Fruit fly (Drosophila melanogaster): ENCODE measurements around the gene sty.

The sty gene

DNA sequence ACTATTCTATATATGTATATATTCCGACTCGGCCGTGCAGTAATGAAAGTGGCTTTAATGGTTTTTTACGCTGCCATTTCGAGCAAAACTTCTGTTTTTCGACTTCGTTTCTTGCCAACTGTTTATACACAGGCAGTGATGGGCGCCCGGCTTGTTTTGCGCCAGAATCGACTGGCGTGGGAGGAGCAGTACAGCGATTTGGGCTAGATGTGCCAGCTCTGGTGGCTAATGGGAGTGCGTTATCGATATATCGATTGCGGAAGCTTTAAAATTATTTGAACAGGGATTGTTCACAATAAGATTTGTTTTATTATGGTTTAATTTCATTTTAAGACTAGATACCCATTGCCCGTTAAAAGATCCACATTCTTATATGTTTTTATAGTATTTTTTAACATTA, 46.4 kb upstream of the sty start, which contains the start of gene CG14971 (continued):
- TF ChIP-seq Six4 (GFP tag; optimal IDR thresholded peaks at IDR 0.05) (no peak), CG14860 (GFP tag; IDR thresholded peaks at IDR 0.05; ENCODE audit: partially characterized antibody) (peak; percentile 81), CG10431 (GFP tag; optimal IDR thresholded peaks at IDR 0.05) (no peak), CG12769 (tag; optimal IDR thresholded peaks at IDR 0.05) (no peak), CG10267 (tag; optimal IDR thresholded peaks at IDR 0.05) (peak; percentile 23), CG17361 (GFP tag; IDR thresholded peaks at IDR 0.05) (peak; percentile 47; the same call in 1 of the 3 replicates), Aef1 (GFP tag; IDR thresholded peaks at IDR 0.05) (no peak), CG17385 (GFP tag; optimal IDR thresholded peaks at IDR 0.05) (no peak), CG1832 (GFP tag; optimal IDR thresholded peaks at IDR 0.05) (no peak), Jarid2 (GFP tag; optimal IDR thresholded peaks at IDR 0.05) (no peak), Hr3 (GFP tag; optimal IDR thresholded peaks at IDR 0.05) (peak; percentile 9), Xbp1 (GFP tag; optimal IDR thresholded peaks at IDR 0.05) (peak; percentile 46), Nf-YA (GFP tag; IDR thresholded peaks at IDR 0.05) (no peak), her (GFP tag; optimal IDR thresholded peaks at IDR 0.05) (no peak), CG10959 (GFP tag; IDR thresholded peaks at IDR 0.05) (no peak), Meics (GFP tag; optimal IDR thresholded peaks at IDR 0.05) (peak; percentile 43), slbo (GFP tag; IDR thresholded peaks at IDR 0.05) (peak; percentile 76), NC2α (GFP tag; optimal IDR thresholded peaks at IDR 0.05) (no peak), CG4424 (GFP tag; optimal IDR thresholded peaks at IDR 0.05) (no peak), gcm2 (GFP tag; optimal IDR thresholded peaks at IDR 0.05) (peak; percentile 41), Myb (GFP tag; optimal IDR thresholded peaks at IDR 0.05) (peak; percentile 67), CG15514 (GFP tag; optimal IDR thresholded peaks at IDR 0.05) (peak; percentile 80), gro (GFP tag; optimal IDR thresholded peaks at IDR 0.05) (peak; percentile 62), sens-2 (GFP tag; IDR thresholded peaks at IDR 0.05) (no peak), CG6654 (GFP tag; optimal IDR thresholded peaks at IDR 0.05) (no peak), NfI (GFP tag; optimal IDR thresholded peaks at IDR 0.05) (peak; percentile 52), CG3847 (GFP tag; IDR thresholded peaks at IDR 0.05) (peak; percentile 40; the same call in 1 of the 2 replicates), Doc3 (GFP tag; IDR thresholded peaks at IDR 0.05; ENCODE audit: partially characterized antibody) (peak; percentile 76), Sin3A (optimal IDR thresholded peaks at IDR 0.05) (peak; percentile 41), CG1647 (GFP tag; optimal IDR thresholded peaks at IDR 0.05) (no peak), Ets65A (GFP tag) (peak; percentile 89), chif (GFP tag; optimal IDR thresholded peaks at IDR 0.05) (peak in 1 of 2 experiments; percentile 14), sug (tag; optimal IDR thresholded peaks at IDR 0.05) (peak; percentile 61), lbe (GFP tag; optimal IDR thresholded peaks at IDR 0.05) (peak; percentile 26), mirr (GFP tag; optimal IDR thresholded peaks at IDR 0.05) (peak; percentile 35), caup (GFP tag; optimal IDR thresholded peaks at IDR 0.05; ENCODE audit: severe bottlenecking) (peak; percentile 31), ems (GFP tag; optimal IDR thresholded peaks at IDR 0.05) (peak; percentile 44), CG7928 (GFP tag; optimal IDR thresholded peaks at IDR 0.05) (peak; percentile 46), bbx (GFP tag; IDR thresholded peaks at IDR 0.05; ENCODE audit: partially characterized antibody) (peak; percentile 91), knrl (GFP tag; IDR thresholded peaks at IDR 0.05; ENCODE audit: partially characterized antibody) (peak; percentile 82), CG6175 (GFP tag; IDR thresholded peaks at IDR 0.05) (no peak), Pdp1 (GFP tag; optimal IDR thresholded peaks at IDR 0.05) (peak in 1 of 2 experiments; percentile 16), CG17829 (tag; optimal IDR thresholded peaks at IDR 0.05) (peak; percentile 48), lilli (GFP tag; optimal IDR thresholded peaks at IDR 0.05) (peak; percentile 70), Lhr (GFP tag; optimal IDR thresholded peaks at IDR 0.05) (no peak), Hr39 (optimal IDR thresholded peaks at IDR 0.05) (no peak), CG1792 (GFP tag; optimal IDR thresholded peaks at IDR 0.05) (peak; percentile 4), ash1 (GFP tag; optimal IDR thresholded peaks at IDR 0.05) (no peak), abd-A (tag; optimal IDR thresholded peaks at IDR 0.05) (no peak), bowl (GFP tag; IDR thresholded peaks at IDR 0.05) (no peak), CG7745 (tag; optimal IDR thresholded peaks at IDR 0.05) (no peak), run (tag; optimal IDR thresholded peaks at IDR 0.05) (no peak)
